Worm (Caenorhabditis elegans) whole organism, L3 larva: ENCODE data around the gene txdc-12.2.
"Not testable (repeated sequence)": the region's sequence is repeated elsewhere in the genome, so short reads cannot be mapped to it uniquely, and the experiment has no call there.

Experiments
- ama-1 ChIP-seq: fragments of 150-350 bp; optimal IDR thresholded peaks from 2 replicates; lab custom pipeline; 2018
- elt-1 ChIP-seq: fragments of 150-350 bp; optimal IDR thresholded peaks from 2 replicates; lab custom pipeline; 2014; ENCODE audit warnings: missing biosample characterization, missing genetic modification characterization
- fkh-2 ChIP-seq: fragments of 150-350 bp; optimal IDR thresholded peaks from 2 replicates; lab custom pipeline; 2014; ENCODE audit warnings: missing biosample characterization, missing genetic modification reagents, missing genetic modification characterization
- nhr-11 ChIP-seq: fragments of 150-350 bp; optimal IDR thresholded peaks from 2 replicates; lab custom pipeline; 2014; ENCODE audit warnings: missing biosample characterization, missing genetic modification characterization
- nhr-25 ChIP-seq: sonication (generic microtip); optimal IDR thresholded peaks from 2 replicates; lab custom pipeline; 2017; ENCODE audit warnings: missing biosample characterization, missing genetic modification characterization
- nhr-76 ChIP-seq: fragments of 150-350 bp; sonication (generic microtip); optimal IDR thresholded peaks from 5 replicates; lab custom pipeline; 2014; ENCODE audit warnings: missing biosample characterization, missing genetic modification characterization
- pha-4 ChIP-seq: fragments of 150-350 bp; optimal IDR thresholded peaks from 2 replicates; lab custom pipeline; 2014; ENCODE audit warnings: missing biosample characterization, missing genetic modification reagents, missing genetic modification characterization
- zag-1 ChIP-seq: fragments of 150-350 bp; optimal IDR thresholded peaks from 2 replicates; lab custom pipeline; 2014; ENCODE audit warnings: missing biosample characterization, missing genetic modification characterization
- ztf-4 ChIP-seq: fragments of 150-350 bp; optimal IDR thresholded peaks from 2 replicates; lab custom pipeline; 2014; ENCODE audit warnings: missing biosample characterization, missing genetic modification characterization

DNA sequence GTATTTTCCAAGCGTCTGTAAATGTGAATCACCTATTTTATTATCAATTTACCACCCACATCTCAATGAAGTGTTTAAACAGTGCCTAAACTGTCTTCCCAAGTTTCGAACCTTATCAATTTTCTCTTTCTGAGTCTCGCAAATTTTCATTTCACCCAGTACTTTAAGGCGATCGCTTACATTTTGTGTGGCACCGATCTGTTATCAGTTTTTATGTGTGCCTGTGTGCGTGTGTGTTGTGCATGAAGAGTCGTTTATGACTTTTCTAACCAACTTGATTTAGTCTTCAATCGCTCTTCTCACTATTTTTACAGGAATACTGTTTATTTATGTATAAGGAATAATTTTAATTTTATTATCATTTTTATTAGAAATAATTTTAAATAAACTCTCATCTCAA, 48.8 kb upstream of the txdc-12.2 start:
- TF ChIP-seq ztf-4 (tag; lab: Kevin White, UChicago); elt-1; pha-4 (tag; lab: Kevin White, UChicago); nhr-25 (tag; lab: Kevin White, UChicago); nhr-11 (tag; lab: Kevin White, UChicago); nhr-76; ama-1 (lab: Kevin White, UChicago); zag-1 (tag; lab: Kevin White, UChicago); fkh-2 (tag; lab: Kevin White, UChicago): not testable (repeated sequence)
